Fruit fly (Drosophila melanogaster) whole organism, embryonic: ENCODE data around the gene Mettl2.

Source experiments
- Ada2b ChIP-seq: fragments of 200-800 bp; sonication (Bioruptor generic); IDR thresholded peaks from 2 replicates; pipeline ENCODE4 v1.3.6; 2022; ENCODE audit warnings: missing biosample characterization, missing genetic modification characterization
- Atf3 ChIP-seq: fragments of 200-800 bp; sonication (Bioruptor generic); optimal IDR thresholded peaks from 3 replicates; lab custom pipeline; 2016; ENCODE audit warnings: missing biosample characterization, missing genetic modification characterization
- CG10274 ChIP-seq: fragments of 200-800 bp; sonication (Bioruptor generic); optimal IDR thresholded peaks from 3 replicates; lab custom pipeline; 2017; ENCODE audit warnings: missing biosample characterization, mild to moderate bottlenecking, missing genetic modification characterization
- CG10959 ChIP-seq: fragments of 200-800 bp; sonication (Bioruptor generic); IDR thresholded peaks from 2 replicates; pipeline ENCODE4 v1.3.6; 2022; ENCODE audit warnings: missing biosample characterization, missing genetic modification characterization
- CG11504 ChIP-seq: fragments of 200-800 bp; sonication (Bioruptor generic); optimal IDR thresholded peaks from 3 replicates; lab custom pipeline; 2019; ENCODE audit warnings: missing biosample characterization, mild to moderate bottlenecking, missing genetic modification characterization, moderate library complexity
- CG12769 ChIP-seq: fragments of 200-800 bp; sonication (Bioruptor generic); optimal IDR thresholded peaks from 2 replicates; lab custom pipeline; 2019; ENCODE audit warnings: missing biosample characterization, mild to moderate bottlenecking, missing genetic modification characterization, moderate library complexity
- CG15479 ChIP-seq: fragments of 200-800 bp; sonication (Bioruptor generic); optimal IDR thresholded peaks from 3 replicates; lab custom pipeline; 2019; ENCODE audit warnings: missing biosample characterization, mild to moderate bottlenecking, missing genetic modification characterization, moderate library complexity
- CG16815 ChIP-seq: fragments of 200-800 bp; sonication (Bioruptor generic); optimal IDR thresholded peaks from 3 replicates; lab custom pipeline; 2017; ENCODE audit warnings: missing biosample characterization, mild to moderate bottlenecking, missing genetic modification characterization
- CG2202 ChIP-seq: fragments of 200-800 bp; sonication (Bioruptor generic); optimal IDR thresholded peaks from 2 replicates; lab custom pipeline; 2018; ENCODE audit warnings: missing biosample characterization, mild to moderate bottlenecking, missing genetic modification characterization
- CG2712 ChIP-seq: fragments of 200-800 bp; optimal IDR thresholded peaks from 3 replicates; lab custom pipeline; 2019; ENCODE audit warnings: missing biosample characterization, mild to moderate bottlenecking, missing genetic modification characterization, moderate library complexity
- CG43689 ChIP-seq: fragments of 200-800 bp; sonication (Bioruptor generic); IDR thresholded peaks from 2 replicates; pipeline ENCODE4 v1.3.6; 2022; ENCODE audit warnings: missing biosample characterization, missing genetic modification characterization
- CG6175 ChIP-seq: fragments of 200-800 bp; sonication (Bioruptor generic); IDR thresholded peaks from 3 replicates; pipeline ENCODE4 v1.3.6; 2022; ENCODE audit warnings: missing biosample characterization, missing genetic modification characterization
- CG7987 ChIP-seq: fragments of 200-800 bp; sonication (Bioruptor generic); optimal IDR thresholded peaks from 2 replicates; lab custom pipeline; 2018; ENCODE audit warnings: missing biosample characterization, mild to moderate bottlenecking, missing genetic modification characterization, moderate library complexity
- CG9876 ChIP-seq: fragments of 200-800 bp; sonication (Bioruptor generic); optimal IDR thresholded peaks from 2 replicates; lab custom pipeline; 2016; ENCODE audit warnings: missing biosample characterization, missing genetic modification characterization
- CoRest ChIP-seq: fragments of 200-800 bp; sonication (Bioruptor generic); optimal IDR thresholded peaks from 3 replicates; lab custom pipeline; 2018; ENCODE audit warnings: missing biosample characterization, mild to moderate bottlenecking, missing genetic modification characterization, moderate library complexity
- CrebB ChIP-seq: fragments of 200-800 bp; sonication (Bioruptor generic); optimal IDR thresholded peaks from 3 replicates; lab custom pipeline; 2018; ENCODE audit warnings: missing biosample characterization, mild to moderate bottlenecking, missing genetic modification characterization
- Dll ChIP-seq: fragments of 200-800 bp; sonication (Bioruptor generic); IDR thresholded peaks from 4 replicates; pipeline ENCODE4 v1.3.6; 2022; ENCODE audit warnings: missing biosample characterization, missing genetic modification characterization; ENCODE audit not compliant: partially characterized antibody
- Fer1 ChIP-seq: fragments of 200-800 bp; sonication (Bioruptor generic); optimal IDR thresholded peaks from 2 replicates; lab custom pipeline; 2017; ENCODE audit warnings: missing biosample characterization, mild to moderate bottlenecking, missing genetic modification characterization
- Gsc ChIP-seq: fragments of 200-800 bp; sonication (Bioruptor generic); IDR thresholded peaks from 2 replicates; pipeline ENCODE4 v1.3.6; 2022; ENCODE audit warnings: missing biosample characterization, missing genetic modification characterization
- Lhr ChIP-seq: fragments of 200-800 bp; sonication (Bioruptor generic); optimal IDR thresholded peaks from 3 replicates; lab custom pipeline; 2017; ENCODE audit warnings: mild to moderate bottlenecking, missing biosample characterization, missing genetic modification reagents, missing genetic modification characterization
- NK7.1 ChIP-seq: fragments of 200-800 bp; sonication (Bioruptor generic); optimal IDR thresholded peaks from 3 replicates; lab custom pipeline; 2016; ENCODE audit warnings: missing biosample characterization, missing genetic modification characterization
- Stat92E ChIP-seq, 3 experiments: fragments of >200 bp in 2 of 3; fragments of 200-800 bp in 1 of 3; sonication (Bioruptor generic) in 1 of 3; optimal IDR thresholded peaks; 2 replicates each; lab custom pipeline; 2017 to 2019; ENCODE audit warnings: missing biosample characterization in 3 of 3, missing genetic modification characterization in 3 of 3, mild to moderate bottlenecking in 1 of 3, moderate library complexity in 1 of 3
- Xbp1 ChIP-seq: fragments of 200-800 bp; sonication (Bioruptor generic); optimal IDR thresholded peaks from 3 replicates; lab custom pipeline; 2016; ENCODE audit warnings: missing biosample characterization, mild to moderate bottlenecking, missing genetic modification characterization
- abd-A ChIP-seq: fragments of 200-800 bp; sonication (Bioruptor generic); optimal IDR thresholded peaks from 3 replicates; lab custom pipeline; 2019; ENCODE audit warnings: missing biosample characterization, mild to moderate bottlenecking, missing genetic modification characterization, moderate library complexity
- al ChIP-seq: fragments of 200-800 bp; sonication (Bioruptor generic); IDR thresholded peaks from 2 replicates; pipeline ENCODE4 v1.3.6; 2022; ENCODE audit warnings: missing biosample characterization, missing genetic modification characterization
- ato ChIP-seq: fragments of 200-800 bp; sonication (Bioruptor generic); IDR thresholded peaks from 2 replicates; pipeline ENCODE4 v1.3.6; 2022; ENCODE audit warnings: missing biosample characterization, missing genetic modification characterization; ENCODE audit not compliant: partially characterized antibody
- bcd ChIP-seq: fragments of 200-800 bp; sonication (Bioruptor generic); optimal IDR thresholded peaks from 2 replicates; lab custom pipeline; 2017; ENCODE audit warnings: missing biosample characterization, mild to moderate bottlenecking, missing genetic modification characterization
- bsh ChIP-seq, 2 experiments: fragments of 200-800 bp; sonication (Bioruptor generic); optimal IDR thresholded peaks; 2 replicates each; lab custom pipeline; 2017 to 2018; ENCODE audit warnings: mild to moderate bottlenecking in 2 of 2, missing biosample characterization in 2 of 2, missing genetic modification characterization in 2 of 2, moderate library complexity in 1 of 2
- chinmo ChIP-seq: fragments of 200-800 bp; sonication (Bioruptor generic); IDR thresholded peaks from 4 replicates; pipeline ENCODE4 v1.3.6; 2022; ENCODE audit warnings: missing biosample characterization, missing genetic modification characterization; ENCODE audit not compliant: partially characterized antibody
- ci ChIP-seq: fragments of 200-800 bp; sonication (Bioruptor generic); IDR thresholded peaks from 3 replicates; pipeline ENCODE4 v1.3.6; 2022; ENCODE audit warnings: missing biosample characterization, missing genetic modification characterization
- cwo ChIP-seq: fragments of 200-800 bp; sonication (Bioruptor generic); optimal IDR thresholded peaks from 3 replicates; lab custom pipeline; 2017; ENCODE audit warnings: missing biosample characterization, missing genetic modification characterization, mild to moderate bottlenecking, moderate library complexity, missing genetic modification reagents
- grn ChIP-seq: fragments of 200-800 bp; sonication (Bioruptor generic); optimal IDR thresholded peaks from 3 replicates; lab custom pipeline; 2017; ENCODE audit warnings: missing biosample characterization, missing genetic modification characterization
- gsb-n ChIP-seq: fragments of 200-800 bp; sonication (Bioruptor generic); optimal IDR thresholded peaks from 3 replicates; lab custom pipeline; 2018; ENCODE audit warnings: missing biosample characterization, mild to moderate bottlenecking, missing genetic modification characterization
- kni ChIP-seq: fragments of 200-800 bp; sonication (Bioruptor generic); optimal IDR thresholded peaks from 3 replicates; lab custom pipeline; 2017; ENCODE audit warnings: mild to moderate bottlenecking, missing biosample characterization, missing genetic modification reagents, missing genetic modification characterization
- oc ChIP-seq: fragments of 200-800 bp; sonication (Bioruptor generic); optimal IDR thresholded peaks from 2 replicates; lab custom pipeline; 2018; ENCODE audit warnings: missing biosample characterization, mild to moderate bottlenecking, missing genetic modification characterization, moderate library complexity
- onecut ChIP-seq: fragments of 200-800 bp; sonication (Bioruptor generic); IDR thresholded peaks from 2 replicates; pipeline ENCODE4 v1.3.6; 2022; ENCODE audit warnings: missing biosample characterization, missing genetic modification characterization
- otp ChIP-seq: fragments of 200-800 bp; sonication (Bioruptor generic); IDR thresholded peaks from 3 replicates; pipeline ENCODE4, ENCODE4 v1.3.6; 2022; ENCODE audit warnings: missing biosample characterization, missing genetic modification characterization
- pb ChIP-seq: fragments of 200-800 bp; sonication (Bioruptor generic); optimal IDR thresholded peaks from 3 replicates; lab custom pipeline; 2016; ENCODE audit warnings: missing biosample characterization, missing genetic modification characterization
- peb ChIP-seq: fragments of 200-800 bp; sonication (Bioruptor generic); IDR thresholded peaks from 2 replicates; pipeline ENCODE4 v1.3.6; 2022; ENCODE audit warnings: missing biosample characterization, missing genetic modification characterization
- pho ChIP-seq: fragments of 200-800 bp; sonication (Bioruptor generic); optimal IDR thresholded peaks from 2 replicates; lab custom pipeline; 2016; ENCODE audit warnings: missing biosample characterization, missing genetic modification characterization
- phol ChIP-seq: fragments of 200-800 bp; sonication (Bioruptor generic); optimal IDR thresholded peaks from 3 replicates; lab custom pipeline; 2018; ENCODE audit warnings: missing biosample characterization, mild to moderate bottlenecking, missing genetic modification characterization, moderate library complexity
- pnt ChIP-seq: fragments of 200-800 bp; sonication (Bioruptor generic); optimal IDR thresholded peaks from 3 replicates; lab custom pipeline; 2016; ENCODE audit warnings: missing biosample characterization, missing genetic modification characterization
- sd ChIP-seq: fragments of 200-800 bp; sonication (Bioruptor generic); optimal IDR thresholded peaks from 3 replicates; lab custom pipeline; 2018; ENCODE audit warnings: missing biosample characterization, mild to moderate bottlenecking, missing genetic modification characterization, moderate library complexity
- sim ChIP-seq: fragments of 200-800 bp; sonication (Bioruptor generic); IDR thresholded peaks from 2 replicates; pipeline ENCODE4 v1.3.6; 2022; ENCODE audit warnings: missing biosample characterization, missing genetic modification characterization
- tna ChIP-seq: fragments of 200-800 bp; sonication (Bioruptor generic); IDR thresholded peaks from 2 replicates; pipeline ENCODE4 v1.3.6; 2022; ENCODE audit warnings: missing biosample characterization, missing genetic modification characterization; ENCODE audit not compliant: partially characterized antibody
- toy ChIP-seq: fragments of 200-800 bp; sonication (Bioruptor generic); IDR thresholded peaks from 2 replicates; pipeline ENCODE4 v1.3.6; 2022; ENCODE audit warnings: missing biosample characterization, missing genetic modification characterization
- vvl ChIP-seq: fragments of 200-800 bp; sonication (Bioruptor generic); IDR thresholded peaks from 2 replicates; pipeline ENCODE4 v1.3.6; 2022; ENCODE audit warnings: missing biosample characterization, missing genetic modification characterization

The Mettl2 gene

dm6 chr3L:1679394-1679793 lies 40.4 kb upstream of the Mettl2 start:
- TF ChIP-seq CG43689 (no peak), tna (no peak), Atf3 (no peak), CG16815 (GFP tag; lab: Kevin White, UChicago) (no peak), bsh (GFP tag; optimal IDR thresholded peaks at IDR 0.05; lab: Kevin White, UChicago) (peak in 1 of 2 experiments; percentile 14), cwo (GFP tag; lab: Kevin White, UChicago) (peak; percentile 32), bcd (GFP tag; lab: Kevin White, UChicago) (no peak)

dm6 chr3L:1676222-1676621 lies 37.2 kb upstream of the Mettl2 start:
- TF ChIP-seq phol (no peak), grn (GFP tag; lab: Kevin White, UChicago) (peak; percentile 46), CG15479 (no peak), abd-A (peak; percentile 79), Stat92E (GFP tag; optimal IDR thresholded peaks at IDR 0.05; lab: Kevin White, UChicago) (peak in 1 of 3 experiments; percentile 36), kni (peak; percentile 67), sd (tag; lab: Kevin White, UChicago) (peak; percentile 50), CG12769 (tag; lab: Kevin White, UChicago) (peak; percentile 10)

dm6 chr3L:1675242-1675641 lies 36.2 kb upstream of the Mettl2 start:
- TF ChIP-seq peb (GFP tag; lab: Robert Waterston, UW) (no peak), vvl (GFP tag; lab: Robert Waterston, UW) (peak; percentile 76), al (GFP tag; lab: Robert Waterston, UW) (no peak), CG12769 (tag; lab: Kevin White, UChicago) (peak; percentile 53), onecut (GFP tag; lab: Robert Waterston, UW) (peak; percentile 67), otp (GFP tag; lab: Robert Waterston, UW) (no peak), CG2202 (tag; lab: Kevin White, UChicago) (no peak), abd-A (peak; percentile 78), CG9876 (no peak), Xbp1 (GFP tag; lab: Kevin White, UChicago) (no peak), gsb-n (tag; lab: Kevin White, UChicago) (no peak), Lhr (no peak), CG2712 (no peak), pho (GFP tag; lab: Kevin White, UChicago) (no peak), Dll (no peak), CG7987 (GFP tag; lab: Kevin White, UChicago) (no peak), CrebB (tag; lab: Kevin White, UChicago) (no peak), grn (GFP tag; lab: Kevin White, UChicago) (peak; percentile 74), oc (peak; percentile 37), sd (tag; lab: Kevin White, UChicago) (peak; percentile 65), CG10274 (no peak), Gsc (no peak)
- TF ChIP-seq, all 482 proteins: peak for 7

dm6 chr3L:1674381-1674780 lies 35.3 kb upstream of the Mettl2 start, which contains the start of gene CG7991:
TSS of gene CG7991 (plus strand) at chr3L:1674709.
- TF ChIP-seq pb, result peak; percentile 2
- no peak for TF ChIP-seq toy (GFP tag; lab: Robert Waterston, UW)
- peak; percentile 42 for TF ChIP-seq CG12769 (tag; lab: Kevin White, UChicago)
- TF ChIP-seq ci (GFP tag; lab: Robert Waterston, UW), result 0 out of 3 replicates have a peak, but pooled peaks have one; percentile 15
- peak; percentile 52 for TF ChIP-seq kni
- TF ChIP-seq chinmo (GFP tag; lab: Robert Waterston, UW), result peak; percentile 76; the same call in 1 of the 4 replicates
- no peak for TF ChIP-seq Fer1 (GFP tag; lab: Kevin White, UChicago)
- no peak for TF ChIP-seq sim (GFP tag; lab: Robert Waterston, UW)
- TF ChIP-seq CG6175 (GFP tag; lab: Robert Waterston, UW), result peak; percentile 90
- no peak for TF ChIP-seq NK7.1
- no peak for TF ChIP-seq CoRest (tag; lab: Kevin White, UChicago)
- no peak for TF ChIP-seq ato
- TF ChIP-seq CG11504 (tag; lab: Kevin White, UChicago), result no peak
- TF ChIP-seq pnt (GFP tag; lab: Kevin White, UChicago), result no peak
- no peak for TF ChIP-seq Ada2b (GFP tag; lab: Robert Waterston, UW)
- TF ChIP-seq CG10959 (GFP tag; lab: Robert Waterston, UW), result no peak
